Worm (Caenorhabditis elegans): Measurements from ENCODE around the gene C40A11.7.

The C40A11.7 gene

ce11 chrII:2176688-2177087 is 26.3 kb upstream of the C40A11.7 start, which contains the start of gene gba-1:
TSS of gene gba-1 (plus strand) at chrII:2176741.
- no peak for TF ChIP-seq fos-1 (tag; optimal IDR thresholded peaks at IDR 0.05)
- TF ChIP-seq hlh-17 (GFP tag; optimal IDR thresholded peaks at IDR 0.05; ENCODE audit: borderline replicate concordance), result no peak
- TF ChIP-seq mab-9 (GFP tag; IDR thresholded peaks at IDR 0.05), result no peak
- no peak for TF ChIP-seq nhr-76 (tag; optimal IDR thresholded peaks at IDR 0.05)
- no peak for TF ChIP-seq egl-27 (tag; optimal IDR thresholded peaks at IDR 0.05)
- no peak for TF ChIP-seq swsn-7 (tag; optimal IDR thresholded peaks at IDR 0.05)
- peak in 1 of 2 experiments; percentile 18 for TF ChIP-seq lin-35 (GFP tag; optimal IDR thresholded peaks at IDR 0.05)
- TF ChIP-seq C34B4.2 (tag; optimal IDR thresholded peaks at IDR 0.05), result no peak
- TF ChIP-seq alr-1 (tag; optimal IDR thresholded peaks at IDR 0.05; ENCODE audit: borderline replicate concordance), result no peak
- no peak for TF ChIP-seq xbp-1 (tag; optimal IDR thresholded peaks at IDR 0.05)
- TF ChIP-seq elt-2 (tag; optimal IDR thresholded peaks at IDR 0.05), result peak; percentile 54

- TF ChIP-seq lsy-2 (tag; optimal IDR thresholded peaks at IDR 0.05), result no peak
- TF ChIP-seq lin-39 (tag; optimal IDR thresholded peaks at IDR 0.05), result no peak
- no peak for TF ChIP-seq nhr-12 (tag; optimal IDR thresholded peaks at IDR 0.05)
- no peak for TF ChIP-seq skn-1 (tag; optimal IDR thresholded peaks at IDR 0.05)
- TF ChIP-seq nhr-90 (tag; optimal IDR thresholded peaks at IDR 0.05; ENCODE audit: poor library complexity), result no peak
- no peak for TF ChIP-seq rnt-1 (tag; optimal IDR thresholded peaks at IDR 0.05)
- TF ChIP-seq mef-2 (tag; optimal IDR thresholded peaks at IDR 0.05), result no peak
- TF ChIP-seq efl-3 (GFP tag; optimal IDR thresholded peaks at IDR 0.05), result no peak
- no peak for TF ChIP-seq unc-98 (GFP tag; IDR thresholded peaks at IDR 0.05)
- no peak for TF ChIP-seq mab-9 (GFP tag; IDR thresholded peaks at IDR 0.05)
- no peak for TF ChIP-seq alr-1 (tag; optimal IDR thresholded peaks at IDR 0.05; ENCODE audit: borderline replicate concordance)
- TF ChIP-seq nhr-85 (tag), result no peak
- no peak for TF ChIP-seq efl-1 (optimal IDR thresholded peaks at IDR 0.05)
- TF ChIP-seq efl-1 (GFP tag; optimal IDR thresholded peaks at IDR 0.05 in 1 of 2), result no peak
- TF ChIP-seq ceh-8 (GFP tag; optimal IDR thresholded peaks at IDR 0.05), result no peak
- TF ChIP-seq zip-4 (GFP tag; optimal IDR thresholded peaks at IDR 0.05), result no peak
- TF ChIP-seq isw-1 (GFP tag; IDR thresholded peaks at IDR 0.05), result no peak
- no peak for TF ChIP-seq C04F5.9 (tag; optimal IDR thresholded peaks at IDR 0.05)
- no peak for TF ChIP-seq pax-3 (tag; optimal IDR thresholded peaks at IDR 0.05)
- no peak for TF ChIP-seq snu-23 (GFP tag; optimal IDR thresholded peaks at IDR 0.05)
- TF ChIP-seq nhr-71 (tag; optimal IDR thresholded peaks at IDR 0.05), result no peak
Measured at ce11 chrII:2175367-2175766, 25.0 kb upstream of the C40A11.7 start, which contains the start of gene C33C12.7. TSS of gene C33C12.7 (minus strand) at chrII:2175467.

ce11 chrII:2170085-2170484 is 19.7 kb upstream of the C40A11.7 start, which contains the start of gene C33C12.12:
TSS of gene C33C12.12 (minus strand) at chrII:2170185.
- no peak for TF ChIP-seq unc-62 (GFP tag; optimal IDR thresholded peaks at IDR 0.05)
- TF ChIP-seq ceh-63 (GFP tag; optimal IDR thresholded peaks at IDR 0.05), result no peak
- TF ChIP-seq ceh-90 (tag; optimal IDR thresholded peaks at IDR 0.05), result no peak
- no peak for TF ChIP-seq mef-2 (tag; optimal IDR thresholded peaks at IDR 0.05)
- no peak for TF ChIP-seq elt-2 (tag; optimal IDR thresholded peaks at IDR 0.05)
- TF ChIP-seq lir-3 (tag; optimal IDR thresholded peaks at IDR 0.05; ENCODE audit: poor library complexity), result no peak
- TF ChIP-seq aly-2 (tag; optimal IDR thresholded peaks at IDR 0.05), result no peak
- no peak for TF ChIP-seq mdl-1 (tag; optimal IDR thresholded peaks at IDR 0.05)
- TF ChIP-seq sox-4 (tag; optimal IDR thresholded peaks at IDR 0.05), result no peak

- TF ChIP-seq C04F5.9 (tag; optimal IDR thresholded peaks at IDR 0.05), result no peak
Measured at ce11 chrII:2168374-2168773, 18.0 kb upstream of the C40A11.7 start, which contains the start of gene fbxb-38. TSS of gene fbxb-38 (minus strand) at chrII:2168763.
